Fruit fly (Drosophila melanogaster) whole organism, wandering third instar larva: ENCODE data around the gene pths.
A peak's percentile ranks its signal among the peaks of the same experiment; 100 is the strongest.

ENCODE experiments used
- Abd-B ChIP-seq: fragments of >200 bp; optimal IDR thresholded peaks from 2 replicates; lab custom pipeline; 2017; ENCODE audit warnings: missing biosample characterization, missing genetic modification characterization
- CG32264 ChIP-seq: fragments of 200-800 bp; sonication (Bioruptor generic); optimal IDR thresholded peaks from 2 replicates; lab custom pipeline; 2016; ENCODE audit warnings: missing biosample characterization, missing genetic modification characterization
- CG9705 ChIP-seq: fragments of 200-800 bp; sonication (Bioruptor generic); optimal IDR thresholded peaks from 2 replicates; lab custom pipeline; 2018; ENCODE audit warnings: missing biosample characterization, mild to moderate bottlenecking, missing genetic modification characterization
- CrebA ChIP-seq: fragments of 200-800 bp; sonication (Bioruptor generic); optimal IDR thresholded peaks from 2 replicates; lab custom pipeline; 2016; ENCODE audit warnings: missing biosample characterization, mild to moderate bottlenecking, missing genetic modification characterization, borderline replicate concordance
- Dfd ChIP-seq: fragments of >200 bp; optimal IDR thresholded peaks from 2 replicates; lab custom pipeline; 2017; ENCODE audit warnings: missing biosample characterization, missing genetic modification characterization
- Dif ChIP-seq: fragments of 200-275, 200-300 bp; sonication (Bioruptor generic); optimal IDR thresholded peaks from 2 replicates; lab custom pipeline; 2018; ENCODE audit warnings: missing biosample characterization, missing genetic modification characterization; ENCODE audit not compliant: partially characterized antibody
- GATAd ChIP-seq: sonication (Bioruptor generic); optimal IDR thresholded peaks from 2 replicates; lab custom pipeline; 2016; ENCODE audit warnings: missing biosample characterization, missing genetic modification characterization
- HLH106 ChIP-seq: fragments of 200-800 bp; optimal IDR thresholded peaks from 3 replicates; lab custom pipeline; 2019; ENCODE audit warnings: missing biosample characterization, mild to moderate bottlenecking, missing genetic modification characterization, moderate library complexity
- Hnf4 ChIP-seq: fragments of 200-800 bp; sonication (Bioruptor generic); optimal IDR thresholded peaks from 2 replicates; lab custom pipeline; 2016; ENCODE audit warnings: missing biosample characterization, mild to moderate bottlenecking, missing genetic modification characterization
- Hr78 ChIP-seq: fragments of >200 bp; optimal IDR thresholded peaks from 2 replicates; lab custom pipeline; 2017; ENCODE audit warnings: missing biosample characterization, missing genetic modification characterization
- Hr83 ChIP-seq: fragments of 200-300 bp; sonication (Bioruptor generic); optimal IDR thresholded peaks from 2 replicates; lab custom pipeline; 2016; ENCODE audit warnings: missing biosample characterization, mild to moderate bottlenecking, missing genetic modification characterization, moderate library complexity; ENCODE audit not compliant: poor library complexity, severe bottlenecking
- Jra ChIP-seq: sonication (Bioruptor generic); optimal IDR thresholded peaks from 2 replicates; lab custom pipeline; 2016; ENCODE audit warnings: missing biosample characterization, missing genetic modification characterization
- Mio ChIP-seq: sonication (Bioruptor generic); optimal IDR thresholded peaks from 2 replicates; lab custom pipeline; 2016; ENCODE audit warnings: missing biosample characterization, missing genetic modification characterization
- Myc ChIP-seq: fragments of >200 bp; optimal IDR thresholded peaks from 2 replicates; lab custom pipeline; 2017
- N ChIP-seq: fragments of >200 bp; optimal IDR thresholded peaks from 2 replicates; lab custom pipeline; 2018; ENCODE audit warnings: missing biosample characterization, missing external identifiers, missing genetic modification characterization
- OdsH ChIP-seq: fragments of 200-800 bp; sonication (Bioruptor generic); optimal IDR thresholded peaks from 2 replicates; lab custom pipeline; 2016; ENCODE audit warnings: missing biosample characterization, mild to moderate bottlenecking, missing genetic modification characterization
- Rel ChIP-seq, 2 experiments: fragments of 200-800 bp; sonication (Bioruptor generic) in 1 of 2; optimal IDR thresholded peaks; 2 replicates in 1 of 2; 3 replicates in 1 of 2; lab custom pipeline; 2016 to 2019; ENCODE audit warnings: mild to moderate bottlenecking in 2 of 2, missing biosample characterization in 2 of 2, missing genetic modification characterization in 2 of 2, moderate library complexity in 1 of 2
- Sp1 ChIP-seq: fragments of 200-800 bp; sonication (Bioruptor generic); optimal IDR thresholded peaks from 3 replicates; lab custom pipeline; 2019; ENCODE audit warnings: missing biosample characterization, mild to moderate bottlenecking, missing genetic modification characterization, moderate library complexity
- Vsx2 ChIP-seq: fragments of 200-300, 225-300 bp; sonication (Bioruptor generic); optimal IDR thresholded peaks from 2 replicates; lab custom pipeline; 2018; ENCODE audit warnings: missing biosample characterization, missing genetic modification characterization; ENCODE audit not compliant: partially characterized antibody
- br ChIP-seq: fragments of 200-800 bp; sonication (Bioruptor generic); optimal IDR thresholded peaks from 2 replicates; lab custom pipeline; 2016; ENCODE audit warnings: missing biosample characterization, missing genetic modification characterization
- brk ChIP-seq: fragments of 200-800 bp; sonication (Bioruptor generic); optimal IDR thresholded peaks from 2 replicates; lab custom pipeline; 2016; ENCODE audit warnings: missing biosample characterization, mild to moderate bottlenecking, missing genetic modification characterization
- dl ChIP-seq, 2 experiments: fragments of 175-275, 200-275 bp in 1 of 2; fragments of 200-275 bp in 1 of 2; sonication (Bioruptor generic); optimal IDR thresholded peaks; lab custom pipeline; 2018; ENCODE audit warnings: mild to moderate bottlenecking in 2 of 2, missing biosample characterization in 2 of 2, missing genetic modification characterization in 2 of 2, moderate library complexity in 2 of 2; ENCODE audit not compliant: partially characterized antibody in 2 of 2, insufficient read depth in 1 of 2
- dmrt93B ChIP-seq: fragments of 200-800 bp; sonication (Bioruptor generic); optimal IDR thresholded peaks from 2 replicates; lab custom pipeline; 2018; ENCODE audit warnings: missing biosample characterization, mild to moderate bottlenecking, missing genetic modification characterization
- dsf ChIP-seq: sonication (Bioruptor generic); optimal IDR thresholded peaks from 2 replicates; lab custom pipeline; 2016; ENCODE audit warnings: missing biosample characterization, missing genetic modification characterization, borderline replicate concordance
- ey ChIP-seq: fragments of 200-800 bp; sonication (Bioruptor generic); optimal IDR thresholded peaks from 2 replicates; lab custom pipeline; 2016; ENCODE audit warnings: missing biosample characterization, missing genetic modification characterization
- foxo ChIP-seq, 2 experiments: fragments of 200-800 bp; sonication (Bioruptor generic); optimal IDR thresholded peaks; 2 replicates in 1 of 2; 3 replicates in 1 of 2; lab custom pipeline; 2016 to 2017; ENCODE audit warnings: missing biosample characterization in 2 of 2, missing genetic modification characterization in 2 of 2
- fru ChIP-seq: fragments of 200-800 bp; sonication (Bioruptor generic); optimal IDR thresholded peaks from 3 replicates; lab custom pipeline; 2016; ENCODE audit warnings: missing biosample characterization, mild to moderate bottlenecking, missing genetic modification characterization
- h ChIP-seq: fragments of 200-800 bp; sonication (Bioruptor generic); optimal IDR thresholded peaks from 3 replicates; lab custom pipeline; 2016; ENCODE audit warnings: missing biosample characterization, mild to moderate bottlenecking, missing genetic modification characterization
- jim ChIP-seq: fragments of 175-275, 200-325 bp; sonication (Bioruptor generic); optimal IDR thresholded peaks from 2 replicates; lab custom pipeline; 2016; ENCODE audit warnings: missing biosample characterization, mild to moderate bottlenecking, missing genetic modification characterization
- lola ChIP-seq: fragments of >200 bp; optimal IDR thresholded peaks from 2 replicates; lab custom pipeline; 2017; ENCODE audit warnings: missing biosample characterization, missing genetic modification characterization
- pan ChIP-seq: fragments of >200 bp; optimal IDR thresholded peaks from 2 replicates; lab custom pipeline; 2017
- psq ChIP-seq: fragments of 200-800 bp; sonication (Bioruptor generic); optimal IDR thresholded peaks from 3 replicates; lab custom pipeline; 2017; ENCODE audit warnings: missing biosample characterization, mild to moderate bottlenecking, missing genetic modification characterization, moderate library complexity
- rgr ChIP-seq: fragments of 200-800 bp; sonication (Bioruptor generic); optimal IDR thresholded peaks from 3 replicates; lab custom pipeline; 2016; ENCODE audit warnings: missing biosample characterization, mild to moderate bottlenecking, missing genetic modification characterization
- sage ChIP-seq: fragments of 200-800 bp; sonication (Bioruptor generic); optimal IDR thresholded peaks from 2 replicates; lab custom pipeline; 2016; ENCODE audit warnings: missing biosample characterization, mild to moderate bottlenecking, missing genetic modification characterization
- sv ChIP-seq: fragments of 200-800 bp; sonication (Bioruptor generic); optimal IDR thresholded peaks from 3 replicates; lab custom pipeline; 2016; ENCODE audit warnings: missing biosample characterization, missing genetic modification characterization
- tai ChIP-seq: sonication (Bioruptor generic); optimal IDR thresholded peaks from 2 replicates; lab custom pipeline; 2016; ENCODE audit warnings: missing biosample characterization, missing genetic modification characterization
- usp ChIP-seq: fragments of >200 bp; optimal IDR thresholded peaks from 2 replicates; lab custom pipeline; 2017; ENCODE audit warnings: missing biosample characterization, missing genetic modification characterization
- woc ChIP-seq: sonication (Bioruptor generic); optimal IDR thresholded peaks from 2 replicates; lab custom pipeline; 2016; ENCODE audit warnings: missing biosample characterization, mild to moderate bottlenecking, missing genetic modification characterization

pths gene

DNA sequence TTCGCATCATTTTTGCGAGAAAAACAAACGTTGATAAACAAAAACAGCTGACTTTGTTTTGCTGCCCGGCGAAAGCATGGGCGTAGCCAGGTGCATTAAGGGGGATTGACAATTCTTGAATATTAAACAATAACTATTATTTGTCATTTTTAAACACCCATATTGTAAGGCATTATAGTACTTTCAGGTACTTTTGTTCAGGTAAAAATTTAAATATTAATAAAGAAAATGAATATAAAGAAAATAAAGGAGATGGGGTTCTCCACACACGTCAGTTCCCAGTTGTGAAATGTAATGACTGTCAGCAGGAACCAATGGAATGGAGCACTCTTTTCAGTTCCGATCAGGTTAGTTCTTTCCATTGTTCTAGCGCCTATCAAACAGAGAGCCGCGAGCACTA, 15.5 kb downstream of the pths start, which contains the start of the genes Coq3 and Pld3 (continued):
- TF ChIP-seq br (peak; percentile 93), rgr (GFP tag; lab: Kevin White, UChicago) (peak; percentile 97)

DNA sequence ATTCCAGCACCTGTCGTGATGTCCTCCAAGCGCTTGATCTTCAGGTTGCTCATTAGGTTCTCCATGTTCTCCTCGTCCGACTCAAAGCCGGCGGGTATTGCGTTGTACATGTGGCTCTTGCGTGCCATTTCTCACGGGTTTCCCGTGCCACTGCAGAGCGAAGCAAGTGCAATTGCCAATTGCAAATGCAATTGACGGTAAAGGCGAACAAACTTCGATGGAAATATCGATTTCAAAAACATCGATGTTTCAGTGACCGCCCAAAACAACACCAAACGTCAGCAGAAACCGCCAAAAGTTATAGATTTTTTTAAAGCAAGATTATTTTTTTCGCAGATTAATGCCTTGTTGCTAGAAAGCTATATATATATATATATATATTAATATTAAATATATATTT, 19.8 kb downstream of the pths start, which contains the start of gene Nbr:
TSS of gene Nbr (minus strand) at position 209 of the 400 bp plus-strand sequence.
- TF ChIP-seq CG9705 (GFP tag; lab: Kevin White, UChicago), result no peak
- no peak for TF ChIP-seq Myc (lab: Kevin White, UChicago)
- no peak for TF ChIP-seq pan (lab: Kevin White, UChicago)
- TF ChIP-seq Dif (GFP tag; lab: Kevin White, UChicago), result peak; percentile 58
- TF ChIP-seq dl (GFP tag; optimal IDR thresholded peaks at IDR 0.05; lab: Kevin White, UChicago; ENCODE audit: insufficient read depth in 1 of 2, partially characterized antibody in 2 of 2), result no peak
- no peak for TF ChIP-seq tai (GFP tag; lab: Kevin White, UChicago)
- TF ChIP-seq Hr78 (GFP tag; lab: Kevin White, UChicago), result no peak
- no peak for TF ChIP-seq sv (GFP tag; lab: Kevin White, UChicago)
- TF ChIP-seq Rel (GFP tag; optimal IDR thresholded peaks at IDR 0.05; lab: Kevin White, UChicago), result no peak
- TF ChIP-seq Rel (tag; optimal IDR thresholded peaks at IDR 0.05; lab: Kevin White, UChicago), result peak; percentile 13
- no peak for TF ChIP-seq OdsH (GFP tag; lab: Kevin White, UChicago)
- TF ChIP-seq fru, result no peak
- TF ChIP-seq Abd-B, result no peak
- peak; percentile 49 for TF ChIP-seq Hr83 (GFP tag; lab: Kevin White, UChicago)
- TF ChIP-seq lola (GFP tag; lab: Kevin White, UChicago), result no peak
- no peak for TF ChIP-seq GATAd
- peak; percentile 35 for TF ChIP-seq rgr (GFP tag; lab: Kevin White, UChicago)
- no peak for TF ChIP-seq foxo (GFP tag; optimal IDR thresholded peaks at IDR 0.05; lab: Kevin White, UChicago)
- TF ChIP-seq Sp1 (GFP tag; lab: Kevin White, UChicago), result no peak
- TF ChIP-seq br, result no peak
- TF ChIP-seq, all 38 proteins: peak for 4

DNA sequence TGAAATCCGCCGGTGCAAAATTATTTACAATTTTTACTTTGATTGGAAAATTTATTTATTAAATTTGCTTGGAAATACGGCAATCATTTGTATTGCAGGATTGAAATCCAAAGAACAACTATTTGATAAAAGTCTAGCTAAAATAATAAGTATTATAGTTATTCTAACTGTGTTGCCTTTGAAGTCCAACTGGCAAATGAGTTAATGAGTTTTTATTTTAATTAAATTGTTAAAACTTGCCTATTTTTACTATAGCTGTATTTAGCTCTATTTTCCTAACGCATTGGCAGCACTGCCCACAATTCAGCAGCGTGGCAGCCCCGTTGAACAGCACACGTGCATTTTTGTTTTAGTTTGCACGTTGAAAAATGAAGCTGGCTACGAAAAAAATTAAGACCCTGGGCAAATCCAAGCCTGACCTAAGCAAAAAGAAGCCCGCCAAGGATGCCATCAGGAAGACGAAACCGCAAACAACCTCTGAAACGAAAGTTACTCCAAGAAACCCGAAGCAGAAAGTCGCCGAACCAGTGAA, 20.3 kb downstream of the pths start, which contains the start of gene Noc2:
TSS of gene Noc2 (plus strand) at position 331 of the 532 bp plus-strand sequence.
- no peak for TF ChIP-seq N (GFP tag; lab: Kevin White, UChicago)
- no peak for TF ChIP-seq sage
- peak; percentile 26 for TF ChIP-seq Sp1 (GFP tag; lab: Kevin White, UChicago)
- peak; percentile 78 for TF ChIP-seq Myc (lab: Kevin White, UChicago)
- TF ChIP-seq brk (GFP tag; lab: Kevin White, UChicago), result no peak
- peak; percentile 21 for TF ChIP-seq Hnf4
- no peak for TF ChIP-seq pan (lab: Kevin White, UChicago)
- TF ChIP-seq tai (GFP tag; lab: Kevin White, UChicago), result no peak
- no peak for TF ChIP-seq Mio
- no peak for TF ChIP-seq GATAd
- peak; percentile 44 for TF ChIP-seq psq (GFP tag; lab: Kevin White, UChicago)
- no peak for TF ChIP-seq Dif (GFP tag; lab: Kevin White, UChicago)
- TF ChIP-seq jim (GFP tag; lab: Kevin White, UChicago), result peak; percentile 67
- TF ChIP-seq Abd-B, result no peak
- peak; percentile 7 for TF ChIP-seq sv (GFP tag; lab: Kevin White, UChicago)
- TF ChIP-seq lola (GFP tag; lab: Kevin White, UChicago), result no peak
- TF ChIP-seq Rel (GFP tag; optimal IDR thresholded peaks at IDR 0.05; lab: Kevin White, UChicago), result no peak
- TF ChIP-seq Rel (tag; optimal IDR thresholded peaks at IDR 0.05; lab: Kevin White, UChicago), result peak; percentile 81
- TF ChIP-seq woc (GFP tag; lab: Kevin White, UChicago), result peak; percentile 52
- no peak for TF ChIP-seq Vsx2 (GFP tag; lab: Kevin White, UChicago)
- TF ChIP-seq dl (GFP tag; optimal IDR thresholded peaks at IDR 0.05; lab: Kevin White, UChicago; ENCODE audit: insufficient read depth in 1 of 2, partially characterized antibody in 2 of 2), result no peak
- no peak for TF ChIP-seq Jra (GFP tag; lab: Kevin White, UChicago)
- no peak for TF ChIP-seq CrebA
- TF ChIP-seq br, result no peak
- peak; percentile 59 for TF ChIP-seq HLH106 (tag; lab: Kevin White, UChicago)
- peak; percentile 35 for TF ChIP-seq Hr83 (GFP tag; lab: Kevin White, UChicago)
- no peak for TF ChIP-seq dsf (GFP tag; lab: Kevin White, UChicago)
- no peak for TF ChIP-seq usp
- no peak for TF ChIP-seq Dfd
- TF ChIP-seq ey (GFP tag; lab: Kevin White, UChicago), result peak; percentile 46
- peak; percentile 44 for TF ChIP-seq dmrt93B (GFP tag; lab: Kevin White, UChicago)
- peak; percentile 45 for TF ChIP-seq fru
- peak in 1 of 2 experiments; percentile 73 for TF ChIP-seq foxo (GFP tag; optimal IDR thresholded peaks at IDR 0.05; lab: Kevin White, UChicago)
- TF ChIP-seq Hr78 (GFP tag; lab: Kevin White, UChicago), result no peak
- TF ChIP-seq OdsH (GFP tag; lab: Kevin White, UChicago), result peak; percentile 15
- no peak for TF ChIP-seq CG9705 (GFP tag; lab: Kevin White, UChicago)
- TF ChIP-seq CG32264 (GFP tag; lab: Kevin White, UChicago), result no peak
- TF ChIP-seq rgr (GFP tag; lab: Kevin White, UChicago), result peak; percentile 43
- TF ChIP-seq h (GFP tag; lab: Kevin White, UChicago), result peak; percentile 61
- TF ChIP-seq, all 38 proteins: peak for 17
